Worm (Caenorhabditis elegans) whole organism, L1 larva: ENCODE results near the gene C33C12.7.

Experiments used
- C16A3.4 ChIP-seq: fragments of 150-350 bp; optimal IDR thresholded peaks from 2 replicates; lab custom pipeline; 2014; ENCODE audit warnings: missing biosample characterization, missing genetic modification characterization
- Y116A8C.19 ChIP-seq: sonication (generic microtip); optimal IDR thresholded peaks from 2 replicates; lab custom pipeline; 2016; ENCODE audit warnings: missing compliant biosample characterization, missing genetic modification characterization, borderline replicate concordance
- ceh-82 ChIP-seq, 3 experiments: fragments of 150-350 bp in 1 of 3; sonication (generic microtip) in 2 of 3; optimal IDR thresholded peaks; 2 replicates each; lab custom pipeline; 2014 to 2017; ENCODE audit warnings: missing biosample characterization in 3 of 3, missing genetic modification characterization in 3 of 3
- ceh-88 ChIP-seq: fragments of 200-800 bp; sonication (Bioruptor generic); IDR thresholded peaks from 2 replicates; pipeline ENCODE4 v1.3.6; 2022; ENCODE audit warnings: missing genetic modification characterization, missing compliant biosample characterization
- dsc-1 ChIP-seq: sonication (generic microtip); optimal IDR thresholded peaks from 2 replicates; lab custom pipeline; 2016; ENCODE audit warnings: mild to moderate bottlenecking, missing genetic modification characterization, missing compliant biosample characterization
- efl-1 ChIP-seq, 4 experiments: fragments of 150-350 bp; optimal IDR thresholded peaks in 3 of 4; peaks in 1 of 4; 1 replicate in 1 of 4; 2 replicates in 3 of 4; lab custom pipeline; 2014; ENCODE audit warnings: missing biosample characterization in 2 of 4, missing genetic modification characterization in 2 of 4, missing genetic modification reagents in 2 of 4
- egl-27 ChIP-seq, 2 experiments: fragments of 150-350 bp in 1 of 2; sonication (generic microtip); optimal IDR thresholded peaks; 3 replicates each; lab custom pipeline; 2017 to 2018; ENCODE audit warnings: missing biosample characterization in 2 of 2, missing genetic modification characterization in 2 of 2, missing genetic modification reagents in 2 of 2
- elt-2 ChIP-seq: sonication (generic microtip); optimal IDR thresholded peaks from 2 replicates; lab custom pipeline; 2016; ENCODE audit warnings: missing genetic modification characterization, mild to moderate bottlenecking, inconsistent platforms, missing compliant biosample characterization, missing genetic modification reagents
- fkh-4 ChIP-seq: sonication (generic microtip); optimal IDR thresholded peaks from 2 replicates; lab custom pipeline; 2016; ENCODE audit warnings: missing compliant biosample characterization, missing genetic modification characterization, borderline replicate concordance
- fkh-8 ChIP-seq: sonication (generic microtip); optimal IDR thresholded peaks from 2 replicates; lab custom pipeline; 2016; ENCODE audit warnings: mild to moderate bottlenecking, missing genetic modification characterization, missing compliant biosample characterization
- grh-1 ChIP-seq: fragments of 200-800 bp; sonication (Bioruptor generic); IDR thresholded peaks from 2 replicates; pipeline ENCODE4 v1.3.6; 2022; ENCODE audit warnings: missing genetic modification reagents, missing genetic modification characterization, missing compliant biosample characterization
- jun-1 ChIP-seq: fragments of 150-350 bp; optimal IDR thresholded peaks from 2 replicates; lab custom pipeline; 2014; ENCODE audit warnings: missing biosample characterization, missing genetic modification reagents, missing genetic modification characterization
- lin-35 ChIP-seq, 2 experiments: fragments of 150-350 bp; optimal IDR thresholded peaks; 2 replicates each; lab custom pipeline; 2014; ENCODE audit warnings: missing biosample characterization in 2 of 2, missing genetic modification characterization in 2 of 2, missing genetic modification reagents in 2 of 2
- lir-3 ChIP-seq: sonication (generic microtip); optimal IDR thresholded peaks from 2 replicates; lab custom pipeline; 2016; ENCODE audit warnings: mild to moderate bottlenecking, missing genetic modification characterization, moderate library complexity, missing compliant biosample characterization; ENCODE audit not compliant: poor library complexity
- mef-2 ChIP-seq: fragments of 150-350 bp; optimal IDR thresholded peaks from 2 replicates; lab custom pipeline; 2014; ENCODE audit warnings: missing biosample characterization, missing genetic modification characterization
- nhr-11 ChIP-seq: fragments of 150-350 bp; optimal IDR thresholded peaks from 2 replicates; lab custom pipeline; 2014; ENCODE audit warnings: missing biosample characterization, missing genetic modification characterization
- nhr-20 ChIP-seq: sonication (generic microtip); optimal IDR thresholded peaks from 2 replicates; lab custom pipeline; 2016; ENCODE audit warnings: mild to moderate bottlenecking, missing genetic modification characterization, missing compliant biosample characterization
- nhr-237 ChIP-seq: fragments of 150-350 bp; optimal IDR thresholded peaks from 2 replicates; lab custom pipeline; 2014; ENCODE audit warnings: missing biosample characterization, missing genetic modification characterization
- nhr-28 ChIP-seq: fragments of 150-350 bp; optimal IDR thresholded peaks from 2 replicates; lab custom pipeline; 2014; ENCODE audit warnings: missing biosample characterization, missing genetic modification characterization
- nhr-76 ChIP-seq: sonication (generic microtip); optimal IDR thresholded peaks from 2 replicates; lab custom pipeline; 2017; ENCODE audit warnings: missing biosample characterization, missing genetic modification characterization
- nhr-90 ChIP-seq: sonication (generic microtip); optimal IDR thresholded peaks from 2 replicates; lab custom pipeline; 2016; ENCODE audit warnings: mild to moderate bottlenecking, missing genetic modification characterization, missing compliant biosample characterization; ENCODE audit not compliant: poor library complexity
- pag-3 ChIP-seq: sonication (generic microtip); optimal IDR thresholded peaks from 2 replicates; lab custom pipeline; 2017; ENCODE audit warnings: missing genetic modification characterization, mild to moderate bottlenecking, missing compliant biosample characterization, antibody characterized with exemption, borderline replicate concordance; ENCODE audit not compliant: insufficient read depth
- pax-3 ChIP-seq: fragments of 200-800 bp; sonication (Bioruptor generic); optimal IDR thresholded peaks from 2 replicates; lab custom pipeline; 2018; ENCODE audit warnings: mild to moderate bottlenecking, missing genetic modification characterization, moderate library complexity, missing compliant biosample characterization
- sptf-1 ChIP-seq: fragments of 150-350 bp; optimal IDR thresholded peaks from 2 replicates; lab custom pipeline; 2014; ENCODE audit warnings: missing biosample characterization, missing genetic modification characterization
- unc-130 ChIP-seq: fragments of 150-350 bp; optimal IDR thresholded peaks from 2 replicates; lab custom pipeline; 2017; ENCODE audit warnings: missing biosample characterization, missing genetic modification characterization, inconsistent platforms
- unc-30 ChIP-seq: sonication (generic microtip); optimal IDR thresholded peaks from 2 replicates; lab custom pipeline; 2017; ENCODE audit warnings: missing biosample characterization, missing genetic modification characterization
- zag-1 ChIP-seq: fragments of 150-350 bp; optimal IDR thresholded peaks from 2 replicates; lab custom pipeline; 2014; ENCODE audit warnings: missing biosample characterization, missing genetic modification characterization

C33C12.7 gene

DNA sequence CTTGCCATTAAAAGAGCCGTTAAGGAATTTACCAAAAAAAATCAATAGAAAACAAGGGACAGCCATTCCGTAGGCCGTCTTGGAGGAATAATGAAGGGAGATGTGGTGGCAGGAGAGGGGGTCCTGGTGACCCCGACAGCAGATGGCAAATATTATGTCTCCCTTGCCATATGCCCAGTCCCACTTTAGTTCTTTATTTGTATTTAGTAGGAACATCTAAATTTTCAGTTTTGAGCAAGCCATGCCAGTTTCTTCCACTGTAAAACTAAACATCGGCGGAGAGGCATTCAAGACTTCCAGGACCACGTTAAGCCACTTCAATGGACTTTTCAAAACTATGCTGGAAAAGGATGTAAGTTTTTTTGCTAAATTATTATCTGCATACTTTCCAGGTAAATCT is 38.0 kb downstream of the C33C12.7 start, which contains the start of gene C40A11.4:
Gene C40A11.4 (plus strand): TSS at position 188 of the 400 bp plus-strand sequence.
- no peak for TF ChIP-seq efl-1 (optimal IDR thresholded peaks at IDR 0.05; lab: Kevin White, UChicago)
- peak in 1 of 2 experiments; percentile 79 for TF ChIP-seq efl-1 (GFP tag; optimal IDR thresholded peaks at IDR 0.05 in 1 of 2; lab: Kevin White, UChicago)
- no peak for TF ChIP-seq jun-1 (tag; lab: Kevin White, UChicago)

DNA sequence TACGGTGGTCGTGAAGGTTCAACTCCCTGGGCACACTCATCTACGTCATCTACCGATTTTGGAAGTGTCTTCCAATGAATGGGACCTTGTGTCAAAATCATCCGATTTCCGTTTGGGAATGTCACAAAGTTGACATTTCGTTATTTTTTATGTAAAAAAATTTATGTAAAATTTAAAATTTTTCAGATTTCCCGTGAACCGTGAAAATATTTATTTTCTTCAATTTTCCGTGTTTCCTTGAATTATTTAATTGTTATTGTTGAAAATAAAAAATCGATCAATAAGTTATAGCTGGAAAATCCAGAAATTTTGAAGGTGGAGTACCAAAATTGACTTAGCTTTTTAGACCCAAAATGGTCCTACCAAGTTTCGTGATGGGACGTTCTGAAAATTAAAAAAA is 39.7 kb downstream of the C33C12.7 start, which contains the start of gene hpo-7:
Gene hpo-7 (minus strand): TSS at position 101 of the 400 bp plus-strand sequence.
- no peak for TF ChIP-seq fkh-8
- TF ChIP-seq pag-3: no peak
- TF ChIP-seq ceh-82 (tag; optimal IDR thresholded peaks at IDR 0.05; lab: Kevin White, UChicago): no peak
- TF ChIP-seq dsc-1 (tag; lab: Kevin White, UChicago): no peak
- no peak for TF ChIP-seq efl-1 (optimal IDR thresholded peaks at IDR 0.05; lab: Kevin White, UChicago)
- no peak for TF ChIP-seq efl-1 (GFP tag; optimal IDR thresholded peaks at IDR 0.05 in 1 of 2; lab: Kevin White, UChicago)
- TF ChIP-seq elt-2 (tag; lab: Kevin White, UChicago): no peak
- no peak for TF ChIP-seq fkh-4
- no peak for TF ChIP-seq nhr-237
- TF ChIP-seq ceh-88 (GFP tag; lab: Robert Waterston, UW): no peak
- TF ChIP-seq lin-35 (GFP tag; optimal IDR thresholded peaks at IDR 0.05; lab: Kevin White, UChicago): no peak
- TF ChIP-seq Y116A8C.19 (tag; lab: Kevin White, UChicago): no peak
- TF ChIP-seq grh-1 (GFP tag; lab: Robert Waterston, UW): no peak
- TF ChIP-seq nhr-11 (tag; lab: Kevin White, UChicago): no peak
- TF ChIP-seq C16A3.4 (tag; lab: Kevin White, UChicago): no peak

ce11 chrII:2130770-2131169 is 44.5 kb downstream of the C33C12.7 start, which contains the start of gene sdz-28:
Gene sdz-28 (plus strand): TSS chrII:2131070.
- TF ChIP-seq nhr-90 (no peak), pax-3 (tag; lab: Kevin White, UChicago) (no peak), egl-27 (tag; optimal IDR thresholded peaks at IDR 0.05; lab: Kevin White, UChicago) (no peak), nhr-28 (tag; lab: Kevin White, UChicago) (no peak), grh-1 (GFP tag; lab: Robert Waterston, UW) (no peak), unc-30 (no peak), sptf-1 (no peak), mef-2 (tag; lab: Kevin White, UChicago) (no peak), jun-1 (tag; lab: Kevin White, UChicago) (no peak), unc-130 (tag; lab: Kevin White, UChicago) (no peak), zag-1 (tag; lab: Kevin White, UChicago) (no peak), nhr-20 (tag; lab: Kevin White, UChicago) (no peak), nhr-76 (no peak), lir-3 (tag; lab: Kevin White, UChicago) (no peak)
